Worm (Caenorhabditis elegans) whole organism, L4 larva: ENCODE results near the gene egl-38.
A peak's percentile ranks its signal among the peaks of the same experiment; 100 is the strongest.

Source experiments
- F26F4.8 ChIP-seq: fragments of 200-800 bp; sonication (Bioruptor generic); conservative IDR thresholded peaks from 2 replicates; pipeline ENCODE4 v1.3.6; 2022; ENCODE audit warnings: missing genetic modification characterization, missing compliant biosample characterization
- F37D6.2 ChIP-seq: sonication (generic microtip); optimal IDR thresholded peaks from 2 replicates; lab custom pipeline; 2016; ENCODE audit warnings: mild to moderate bottlenecking, missing genetic modification characterization, missing compliant biosample characterization
- R02D3.7 ChIP-seq: fragments of 150-350 bp; sonication (generic microtip); optimal IDR thresholded peaks from 3 replicates; lab custom pipeline; 2014; ENCODE audit warnings: missing biosample characterization, missing genetic modification characterization
- Y5F2A.4 ChIP-seq: fragments of 200-800 bp; sonication (Bioruptor generic); optimal IDR thresholded peaks from 2 replicates; lab custom pipeline; 2018; ENCODE audit warnings: mild to moderate bottlenecking, missing genetic modification characterization, missing compliant biosample characterization
- Y75B8A.6 ChIP-seq: fragments of 200-800 bp; sonication (Bioruptor generic); IDR thresholded peaks from 2 replicates; pipeline ENCODE4 v1.3.6; 2022; ENCODE audit warnings: missing genetic modification reagents, missing genetic modification characterization, missing compliant biosample characterization
- ZK337.2 ChIP-seq: fragments of 200-800 bp; sonication (Bioruptor generic); IDR thresholded peaks from 2 replicates; pipeline ENCODE4 v1.3.6; 2022; ENCODE audit warnings: missing genetic modification reagents, missing genetic modification characterization, missing compliant biosample characterization
- aha-1 ChIP-seq: fragments of 150-350 bp; peaks from one replicate; lab custom pipeline; 2014; ENCODE audit warnings: missing biosample characterization, missing genetic modification characterization
- ama-1 ChIP-seq: fragments of 150-350 bp; optimal IDR thresholded peaks from 2 replicates; lab custom pipeline; 2014; ENCODE audit warnings: inconsistent platforms, mixed read lengths
- attf-4 ChIP-seq: sonication (generic microtip); optimal IDR thresholded peaks from 3 replicates; lab custom pipeline; 2017; ENCODE audit warnings: missing biosample characterization, missing genetic modification characterization
- ceh-32 ChIP-seq: sonication (generic microtip); optimal IDR thresholded peaks from 2 replicates; lab custom pipeline; 2016; ENCODE audit warnings: mild to moderate bottlenecking, missing genetic modification characterization, missing compliant biosample characterization; ENCODE audit not compliant: poor library complexity
- ceh-44 ChIP-seq: fragments of 200-800 bp; sonication (Bioruptor generic); IDR thresholded peaks from 2 replicates; pipeline ENCODE4 v1.3.6; 2022; ENCODE audit warnings: missing genetic modification reagents, missing genetic modification characterization, missing compliant biosample characterization
- ceh-62 ChIP-seq: sonication (generic microtip); optimal IDR thresholded peaks from 2 replicates; lab custom pipeline; 2017; ENCODE audit warnings: missing biosample characterization, missing genetic modification characterization
- cey-2 ChIP-seq: sonication (generic microtip); optimal IDR thresholded peaks from 3 replicates; lab custom pipeline; 2017; ENCODE audit warnings: missing genetic modification characterization, mild to moderate bottlenecking, missing compliant biosample characterization, antibody characterized with exemption, borderline replicate concordance; ENCODE audit not compliant: insufficient read depth
- ctbp-1 ChIP-seq: fragments of 200-800 bp; sonication (Bioruptor generic); IDR thresholded peaks from 2 replicates; pipeline ENCODE4 v1.3.6; 2022; ENCODE audit warnings: missing genetic modification reagents, missing genetic modification characterization, missing compliant biosample characterization
- daf-12 ChIP-seq: fragments of 150-350 bp; optimal IDR thresholded peaks from 2 replicates; lab custom pipeline; 2014; ENCODE audit warnings: missing biosample characterization, missing genetic modification reagents, missing genetic modification characterization
- daf-16 ChIP-seq, 3 experiments: sonication (generic microtip); optimal IDR thresholded peaks; 2 replicates each; lab custom pipeline; 2016 to 2017; ENCODE audit warnings: missing genetic modification characterization in 3 of 3, missing genetic modification reagents in 3 of 3, mild to moderate bottlenecking in 2 of 3, missing compliant biosample characterization in 2 of 3, missing biosample characterization in 1 of 3, moderate library complexity in 1 of 3
- daf-19 ChIP-seq: fragments of 200-800 bp; sonication (Bioruptor generic); conservative IDR thresholded peaks from 2 replicates; pipeline ENCODE4 v1.3.6; 2022; ENCODE audit warnings: missing genetic modification characterization, missing compliant biosample characterization
- dmd-6 ChIP-seq: fragments of 200-800 bp; sonication (Bioruptor generic); IDR thresholded peaks from 2 replicates; pipeline ENCODE4 v1.3.6; 2022; ENCODE audit warnings: missing genetic modification reagents, missing genetic modification characterization, missing compliant biosample characterization
- duxl-1 ChIP-seq: sonication (generic microtip); optimal IDR thresholded peaks from 2 replicates; lab custom pipeline; 2016; ENCODE audit warnings: mild to moderate bottlenecking, missing genetic modification characterization, moderate library complexity, missing compliant biosample characterization; ENCODE audit not compliant: poor library complexity
- dve-1 ChIP-seq: sonication (generic microtip); optimal IDR thresholded peaks from 2 replicates; lab custom pipeline; 2017; ENCODE audit warnings: antibody characterized with exemption, mild to moderate bottlenecking, missing genetic modification characterization, missing compliant biosample characterization; ENCODE audit not compliant: insufficient read depth
- egl-27 ChIP-seq: sonication (generic microtip); optimal IDR thresholded peaks from 3 replicates; lab custom pipeline; 2017; ENCODE audit warnings: missing biosample characterization, missing genetic modification reagents, missing genetic modification characterization
- hif-1 ChIP-seq, 2 experiments: sonication (generic microtip); optimal IDR thresholded peaks; 2 replicates each; lab custom pipeline; 2016 to 2017; ENCODE audit warnings: missing compliant biosample characterization in 2 of 2, missing genetic modification characterization in 2 of 2, missing genetic modification reagents in 2 of 2, missing genotype in 2 of 2, mild to moderate bottlenecking in 1 of 2
- hmg-1.1 ChIP-seq: fragments of 200-800 bp; sonication (Bioruptor generic); IDR thresholded peaks from 2 replicates; pipeline ENCODE4 v1.3.6; 2022; ENCODE audit warnings: missing genetic modification reagents, missing genetic modification characterization, missing compliant biosample characterization
- lim-7 ChIP-seq: fragments of 200-800 bp; sonication (Bioruptor generic); IDR thresholded peaks from 2 replicates; pipeline ENCODE4 v1.3.6; 2022; ENCODE audit warnings: missing genetic modification characterization, missing compliant biosample characterization
- lin-1 ChIP-seq: fragments of 200-800 bp; sonication (Bioruptor generic); IDR thresholded peaks from 2 replicates; pipeline ENCODE4 v1.3.6; 2022; ENCODE audit warnings: missing genetic modification reagents, missing genetic modification characterization, missing compliant biosample characterization
- lin-13 ChIP-seq: fragments of 150-350 bp; optimal IDR thresholded peaks from 2 replicates; lab custom pipeline; 2014; ENCODE audit warnings: missing biosample characterization, missing genetic modification reagents, missing genetic modification characterization
- lin-15B ChIP-seq: fragments of 150-350 bp; sonication (generic microtip); optimal IDR thresholded peaks from 3 replicates; lab custom pipeline; 2014; ENCODE audit warnings: missing biosample characterization, missing genetic modification characterization
- lin-29 ChIP-seq: fragments of 200-800 bp; sonication (Bioruptor generic); IDR thresholded peaks from 2 replicates; pipeline ENCODE4 v1.3.6; 2022; ENCODE audit warnings: missing genetic modification reagents, missing genetic modification characterization, missing compliant biosample characterization
- lir-3 ChIP-seq: sonication (generic microtip); optimal IDR thresholded peaks from 2 replicates; lab custom pipeline; 2016; ENCODE audit warnings: mild to moderate bottlenecking, missing genetic modification characterization, missing compliant biosample characterization
- lsy-2 ChIP-seq, 2 experiments: fragments of 150-350 bp in 1 of 2; sonication (generic microtip) in 1 of 2; optimal IDR thresholded peaks; 2 replicates each; lab custom pipeline; 2014 to 2017; ENCODE audit warnings: missing biosample characterization in 2 of 2, missing genetic modification characterization in 2 of 2
- madf-9 ChIP-seq: fragments of 200-800 bp; sonication (Bioruptor generic); conservative IDR thresholded peaks from 2 replicates; pipeline ENCODE4 v1.3.6; 2022; ENCODE audit warnings: missing genetic modification reagents, missing genetic modification characterization, missing compliant biosample characterization
- mdl-1 ChIP-seq, 2 experiments: fragments of 150-350 bp in 1 of 2; sonication (generic microtip) in 1 of 2; optimal IDR thresholded peaks; 2 replicates each; lab custom pipeline; 2014 to 2017; ENCODE audit warnings: missing biosample characterization in 2 of 2, missing genetic modification characterization in 2 of 2
- mxl-3 ChIP-seq: fragments of 200-800 bp; sonication (Bioruptor generic); optimal IDR thresholded peaks from 2 replicates; lab custom pipeline; 2018; ENCODE audit warnings: mild to moderate bottlenecking, missing genetic modification characterization, missing compliant biosample characterization
- nhr-11 ChIP-seq: fragments of 150-350 bp; optimal IDR thresholded peaks from 2 replicates; lab custom pipeline; 2014; ENCODE audit warnings: missing biosample characterization, missing genetic modification characterization
- nhr-41 ChIP-seq: fragments of 200-800 bp; sonication (Bioruptor generic); IDR thresholded peaks from 2 replicates; pipeline ENCODE4 v1.3.6; 2022; ENCODE audit warnings: missing genetic modification reagents, missing genetic modification characterization, missing compliant biosample characterization
- nhr-42 ChIP-seq: fragments of 200-800 bp; sonication (Bioruptor generic); IDR thresholded peaks from 2 replicates; pipeline ENCODE4 v1.3.6; 2022; ENCODE audit warnings: missing genetic modification characterization, missing compliant biosample characterization
- nhr-76 ChIP-seq: fragments of 150-350 bp; optimal IDR thresholded peaks from 2 replicates; lab custom pipeline; 2014; ENCODE audit warnings: missing biosample characterization, missing genetic modification characterization
- nhr-77 ChIP-seq: fragments of 150-350 bp; optimal IDR thresholded peaks from 2 replicates; lab custom pipeline; 2014; ENCODE audit warnings: missing biosample characterization, missing genetic modification characterization
- pha-4 ChIP-seq, 2 experiments: fragments of 150-350 bp in 1 of 2; fragments of 200-800 bp in 1 of 2; sonication (Bioruptor generic) in 1 of 2; IDR thresholded peaks in 1 of 2; optimal IDR thresholded peaks in 1 of 2; 2 replicates each; pipeline versions ENCODE4 v1.3.6 to Lab custom; 2014 to 2022; ENCODE audit warnings: missing genetic modification characterization in 2 of 2, missing genetic modification reagents in 2 of 2, missing biosample characterization in 1 of 2, missing compliant biosample characterization in 1 of 2
- pqm-1 ChIP-seq: sonication (generic microtip); optimal IDR thresholded peaks from 2 replicates; lab custom pipeline; 2017; ENCODE audit warnings: missing biosample characterization, missing genetic modification characterization
- rbr-2 ChIP-seq: sonication (generic microtip); optimal IDR thresholded peaks from 2 replicates; lab custom pipeline; 2016; ENCODE audit warnings: missing genotype, missing genetic modification characterization, missing compliant biosample characterization
- saeg-2 ChIP-seq: fragments of 200-800 bp; sonication (Bioruptor generic); IDR thresholded peaks from 2 replicates; pipeline ENCODE4 v1.3.6; 2022; ENCODE audit warnings: missing genetic modification reagents, missing genetic modification characterization, missing compliant biosample characterization
- snpc-1.2 ChIP-seq: fragments of 200-800 bp; sonication (Bioruptor generic); IDR thresholded peaks from 2 replicates; pipeline ENCODE4 v1.3.6; 2022; ENCODE audit warnings: missing genetic modification reagents, missing genetic modification characterization, missing compliant biosample characterization
- unc-62 ChIP-seq, 3 experiments: fragments of 150-350 bp in 1 of 3; sonication (generic microtip); optimal IDR thresholded peaks in 2 of 3; peaks in 1 of 3; 1 replicate in 1 of 3; 2 replicates in 2 of 3; lab custom pipeline; 2014 to 2017; ENCODE audit warnings: missing biosample characterization in 3 of 3, missing genetic modification characterization in 3 of 3, missing genetic modification reagents in 3 of 3, missing genotype in 1 of 3
- zag-1 ChIP-seq: fragments of 150-350 bp; optimal IDR thresholded peaks from 2 replicates; lab custom pipeline; 2014; ENCODE audit warnings: missing biosample characterization, missing genetic modification characterization
- zfp-2 ChIP-seq: sonication (generic microtip); optimal IDR thresholded peaks from 2 replicates; lab custom pipeline; 2016; ENCODE audit warnings: mild to moderate bottlenecking, missing genetic modification characterization, missing compliant biosample characterization
- zfp-3 ChIP-seq: fragments of 200-800 bp; sonication (Bioruptor generic); conservative IDR thresholded peaks from 2 replicates; pipeline ENCODE4 v1.3.6; 2022; ENCODE audit warnings: missing genetic modification reagents, missing genetic modification characterization, missing compliant biosample characterization
- ztf-7 ChIP-seq: fragments of 150-350 bp; optimal IDR thresholded peaks from 2 replicates; lab custom pipeline; 2014; ENCODE audit warnings: missing biosample characterization, missing genetic modification characterization

The egl-38 gene

DNA sequence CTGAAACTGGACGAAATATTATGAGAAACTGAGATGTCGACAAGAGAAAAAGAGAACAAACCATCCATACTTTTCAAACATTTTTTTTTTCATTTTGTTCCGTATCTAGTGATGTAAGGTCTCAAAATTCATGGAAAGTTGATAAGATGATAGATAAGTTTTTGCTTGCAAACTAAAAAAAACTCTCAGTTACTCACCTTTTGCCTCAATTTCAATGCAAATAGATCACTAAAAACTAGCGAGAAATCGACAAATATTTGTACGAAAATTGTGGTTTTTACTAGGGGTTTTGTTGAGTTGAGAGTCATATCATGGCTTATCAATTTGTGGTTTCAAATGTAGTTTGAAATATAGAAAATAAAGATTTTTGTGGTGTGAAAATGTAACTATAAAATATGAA lies 49.5 kb downstream of the egl-38 start:
- TF ChIP-seq daf-16 (GFP tag; optimal IDR thresholded peaks at IDR 0.05; lab: Kevin White, UChicago) (no peak), daf-16 (tag; optimal IDR thresholded peaks at IDR 0.05; lab: Kevin White, UChicago) (peak; percentile 50), dmd-6 (peak; percentile 34), aha-1 (tag; lab: Kevin White, UChicago) (peak; percentile 59), pqm-1 (tag; lab: Kevin White, UChicago) (peak; percentile 2), pha-4 (GFP tag; IDR thresholded peaks at IDR 0.05; lab: Robert Waterston, UW) (no peak), pha-4 (tag; optimal IDR thresholded peaks at IDR 0.05; lab: Kevin White, UChicago) (no peak)

DNA sequence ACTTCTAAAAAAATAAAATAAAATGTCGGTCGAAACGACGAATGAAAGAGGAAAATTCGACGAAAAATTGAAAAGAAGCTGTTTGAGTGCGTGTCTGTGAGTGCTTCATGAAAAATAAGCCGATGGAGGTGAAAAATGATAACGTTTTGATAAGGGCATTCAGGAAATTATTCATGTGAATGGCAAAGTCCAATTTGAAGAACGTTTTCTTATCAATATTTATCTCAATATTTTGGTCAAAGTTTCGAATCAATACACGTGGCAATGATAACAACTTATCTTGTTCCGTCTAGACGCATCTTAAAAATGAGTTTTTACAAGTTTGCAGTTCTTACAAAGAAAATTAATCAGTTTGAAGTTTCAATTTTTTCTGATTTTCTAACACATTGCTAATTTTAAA lies 51.1 kb downstream of the egl-38 start:
- TF ChIP-seq zfp-3 (GFP tag; lab: Robert Waterston, UW) (no peak), F26F4.8 (GFP tag; lab: Robert Waterston, UW) (no peak), lin-29 (no peak), unc-62 (GFP tag; optimal IDR thresholded peaks at IDR 0.05 in 1 of 2; lab: Kevin White, UChicago) (no peak), unc-62 (tag; optimal IDR thresholded peaks at IDR 0.05; lab: Kevin White, UChicago) (no peak), zag-1 (tag; lab: Kevin White, UChicago) (no peak), Y75B8A.6 (GFP tag; lab: Robert Waterston, UW) (no peak), ctbp-1 (GFP tag; lab: Robert Waterston, UW) (no peak), ceh-62 (tag; lab: Kevin White, UChicago) (no peak), madf-9 (no peak), hif-1 (tag; optimal IDR thresholded peaks at IDR 0.05; lab: Kevin White, UChicago) (no peak), ceh-44 (GFP tag; lab: Robert Waterston, UW) (no peak), dve-1 (tag; lab: Kevin White, UChicago) (peak; percentile 93), lin-1 (GFP tag; lab: Robert Waterston, UW) (0 out of 2 replicates have a peak, but pooled peaks have one; percentile 11), attf-4 (tag; lab: Kevin White, UChicago) (no peak), Y5F2A.4 (GFP tag; lab: Kevin White, UChicago) (no peak), ceh-32 (tag; lab: Kevin White, UChicago) (no peak), lim-7 (GFP tag; lab: Robert Waterston, UW) (no peak), lin-15B (tag; lab: Kevin White, UChicago) (no peak), F37D6.2 (tag; lab: Kevin White, UChicago) (no peak), egl-27 (no peak), lir-3 (tag; lab: Kevin White, UChicago) (no peak), daf-16 (GFP tag; optimal IDR thresholded peaks at IDR 0.05; lab: Kevin White, UChicago) (peak in 1 of 2 experiments; percentile 38), daf-16 (tag; optimal IDR thresholded peaks at IDR 0.05; lab: Kevin White, UChicago) (peak; percentile 88), nhr-42 (GFP tag; lab: Robert Waterston, UW) (no peak), rbr-2 (tag; lab: Kevin White, UChicago) (no peak), daf-19 (no peak), nhr-41 (GFP tag; lab: Robert Waterston, UW) (no peak), saeg-2 (GFP tag; lab: Robert Waterston, UW) (0 out of 2 replicates have a peak, but pooled peaks have one; percentile 19), zfp-2 (tag; lab: Kevin White, UChicago) (no peak), nhr-77 (tag; lab: Kevin White, UChicago) (peak; percentile 41), ama-1 (lab: Kevin White, UChicago) (no peak), snpc-1.2 (GFP tag; lab: Robert Waterston, UW) (no peak), R02D3.7 (tag; lab: Kevin White, UChicago) (no peak), ZK337.2 (no peak), daf-12 (tag; lab: Kevin White, UChicago) (no peak), mdl-1 (tag; optimal IDR thresholded peaks at IDR 0.05; lab: Kevin White, UChicago) (peak in 1 of 2 experiments; percentile 47), lsy-2 (tag; optimal IDR thresholded peaks at IDR 0.05; lab: Kevin White, UChicago) (peak in 1 of 2 experiments; percentile 1), duxl-1 (no peak), hmg-1.1 (no peak), mxl-3 (GFP tag; lab: Kevin White, UChicago) (no peak), nhr-11 (tag; lab: Kevin White, UChicago) (no peak), lin-13 (no peak), cey-2 (tag; lab: Kevin White, UChicago) (no peak), ztf-7 (no peak), nhr-76 (tag; lab: Kevin White, UChicago) (no peak)
